Worm (Caenorhabditis elegans) whole organism, L1 larva: ENCODE measurements around the gene R11H6.4.

Experiments used
- C34B4.2 ChIP-seq: sonication (generic microtip); optimal IDR thresholded peaks from 2 replicates; lab custom pipeline; 2017; ENCODE audit warnings: mild to moderate bottlenecking, missing genetic modification characterization, missing compliant biosample characterization
- dpl-1 ChIP-seq, 3 experiments: fragments of 150-350 bp in 2 of 3; sonication (generic microtip) in 1 of 3; optimal IDR thresholded peaks; 2 replicates each; lab custom pipeline; 2014 to 2017; ENCODE audit warnings: missing biosample characterization in 3 of 3, missing genetic modification characterization in 3 of 3, missing genetic modification reagents in 3 of 3
- egl-13 ChIP-seq: sonication (generic microtip); optimal IDR thresholded peaks from 2 replicates; lab custom pipeline; 2016; ENCODE audit warnings: missing genotype, missing genetic modification reagents, missing genetic modification characterization, missing compliant biosample characterization
- lir-3 ChIP-seq: sonication (generic microtip); optimal IDR thresholded peaks from 2 replicates; lab custom pipeline; 2016; ENCODE audit warnings: mild to moderate bottlenecking, missing genetic modification characterization, moderate library complexity, missing compliant biosample characterization; ENCODE audit not compliant: poor library complexity
- mep-1 ChIP-seq: fragments of 150-350 bp; optimal IDR thresholded peaks from 2 replicates; lab custom pipeline; 2014; ENCODE audit warnings: missing biosample characterization, missing genetic modification characterization
- pqm-1 ChIP-seq: sonication (generic microtip); optimal IDR thresholded peaks from 3 replicates; lab custom pipeline; 2017; ENCODE audit warnings: missing biosample characterization, missing genetic modification characterization
- rnt-1 ChIP-seq: sonication (generic microtip); optimal IDR thresholded peaks from 2 replicates; lab custom pipeline; 2016; ENCODE audit warnings: mild to moderate bottlenecking, missing genetic modification characterization, moderate library complexity, missing compliant biosample characterization
- unc-30 ChIP-seq: sonication (generic microtip); optimal IDR thresholded peaks from 2 replicates; lab custom pipeline; 2017; ENCODE audit warnings: missing biosample characterization, missing genetic modification characterization
- unc-62 ChIP-seq: fragments of 150-350 bp; optimal IDR thresholded peaks from 2 replicates; lab custom pipeline; 2014; ENCODE audit warnings: missing biosample characterization, missing genetic modification reagents, missing genetic modification characterization
- unc-86 ChIP-seq: sonication (generic microtip); optimal IDR thresholded peaks from 2 replicates; lab custom pipeline; 2016; ENCODE audit warnings: missing genetic modification characterization, missing compliant biosample characterization

DNA sequence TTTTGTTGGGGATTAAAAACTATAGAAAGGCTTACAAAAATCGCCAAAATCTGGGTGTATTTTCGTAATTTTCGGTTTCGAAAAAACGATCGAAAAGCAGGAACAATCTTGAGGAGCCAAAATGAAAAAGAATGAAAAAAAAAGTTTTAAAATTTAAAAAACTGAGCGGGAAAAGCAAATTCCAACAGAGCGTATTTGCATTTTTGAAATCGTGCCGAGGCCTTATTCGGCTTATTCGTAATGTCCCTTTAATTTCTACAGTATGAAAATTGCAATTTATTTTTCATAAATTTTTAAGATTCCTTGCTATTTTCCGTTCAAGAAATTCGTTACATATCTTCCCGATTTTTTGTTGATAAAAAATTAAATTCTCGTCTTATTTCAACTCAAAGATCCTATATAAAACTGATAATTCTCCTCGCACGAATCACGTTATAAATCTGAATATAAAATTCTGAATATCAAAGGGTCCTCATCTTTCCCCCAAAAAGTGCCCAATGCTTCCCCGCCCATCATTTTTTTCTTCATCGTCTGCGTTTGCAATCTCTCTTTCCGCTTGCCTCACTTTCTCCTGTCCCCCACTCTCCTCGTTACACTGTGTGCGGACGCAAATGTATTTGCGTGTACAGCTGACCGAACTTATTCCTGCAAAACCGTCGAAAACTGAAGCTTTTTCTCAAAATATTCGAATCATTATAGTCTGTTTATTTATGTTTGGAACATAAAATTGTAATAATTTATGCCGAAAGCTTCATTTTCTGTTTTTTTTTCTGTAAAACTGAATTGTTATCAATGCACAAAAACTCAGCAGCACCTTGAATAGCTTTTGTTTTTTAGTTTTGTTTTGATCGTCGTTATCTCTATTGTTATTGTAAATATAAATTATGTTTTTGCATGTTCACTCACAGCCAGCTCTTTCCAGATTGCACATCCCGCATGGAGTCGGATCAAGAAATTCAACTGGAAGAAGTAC lies 36.4 kb downstream of the R11H6.4 start, which contains the start of the genes rfc-1 and pmp-3:
- peak; percentile 82 to 88 (median 86) for TF ChIP-seq dpl-1 (GFP tag; optimal IDR thresholded peaks at IDR 0.05; lab: Kevin White, UChicago)
- TF ChIP-seq mep-1 (tag; lab: Kevin White, UChicago): no peak
- TF ChIP-seq C34B4.2 (tag; lab: Kevin White, UChicago): no peak
- no peak for TF ChIP-seq unc-86
- TF ChIP-seq unc-62 (GFP tag; lab: Kevin White, UChicago): no peak
- no peak for TF ChIP-seq lir-3
- no peak for TF ChIP-seq unc-30 (tag; lab: Kevin White, UChicago)
- no peak for TF ChIP-seq egl-13
- peak; percentile 20 for TF ChIP-seq rnt-1 (tag; lab: Kevin White, UChicago)
- no peak for TF ChIP-seq pqm-1 (tag; lab: Kevin White, UChicago)
